Fruit fly (Drosophila melanogaster) whole organism, embryonic: ENCODE results near the gene CG14105.
A peak's percentile ranks its signal among the peaks of the same experiment; 100 is the strongest.

Source experiments
- CG10366 ChIP-seq: fragments of 200-800 bp; sonication (Bioruptor generic); IDR thresholded peaks from 2 replicates; pipeline ENCODE4 v1.3.6; 2022; ENCODE audit warnings: missing biosample characterization, missing genetic modification characterization
- CG11560 ChIP-seq: fragments of 200-800 bp; sonication (Bioruptor generic); IDR thresholded peaks from 3 replicates; pipeline ENCODE4 v1.3.6; 2022; ENCODE audit warnings: missing biosample characterization, missing genetic modification characterization
- CG11696 ChIP-seq: fragments of 200-800 bp; sonication (Bioruptor generic); IDR thresholded peaks from 2 replicates; pipeline ENCODE4 v1.3.6; 2022; ENCODE audit warnings: missing biosample characterization, missing genetic modification characterization
- CG14965 ChIP-seq: fragments of 200-800 bp; sonication (Bioruptor generic); optimal IDR thresholded peaks from 2 replicates; lab custom pipeline; 2016; ENCODE audit warnings: missing biosample characterization, missing genetic modification characterization, borderline replicate concordance
- CG18764 ChIP-seq: fragments of 200-800 bp; sonication (Bioruptor generic); optimal IDR thresholded peaks from 3 replicates; lab custom pipeline; 2016; ENCODE audit warnings: missing biosample characterization, missing genetic modification characterization
- CG2199 ChIP-seq: fragments of 200-800 bp; sonication (Bioruptor generic); IDR thresholded peaks from 3 replicates; pipeline ENCODE4 v1.3.6; 2022; ENCODE audit warnings: missing biosample characterization, missing genetic modification characterization
- CG3065 ChIP-seq: fragments of 200-800 bp; sonication (Bioruptor generic); optimal IDR thresholded peaks from 2 replicates; lab custom pipeline; 2016; ENCODE audit warnings: missing biosample characterization, missing genetic modification characterization
- CG32772 ChIP-seq: fragments of 200-800 bp; sonication (Bioruptor generic); IDR thresholded peaks from 2 replicates; pipeline ENCODE4 v1.3.6; 2022; ENCODE audit warnings: missing biosample characterization, missing genetic modification characterization
- CG4328 ChIP-seq: fragments of 200-800 bp; sonication (Bioruptor generic); optimal IDR thresholded peaks from 3 replicates; lab custom pipeline; 2017; ENCODE audit warnings: missing biosample characterization, missing genetic modification reagents, missing genetic modification characterization
- CG4617 ChIP-seq: fragments of 200-800 bp; sonication (Bioruptor generic); optimal IDR thresholded peaks from 3 replicates; lab custom pipeline; 2016; ENCODE audit warnings: missing biosample characterization, missing genetic modification characterization, borderline replicate concordance
- CG6813 ChIP-seq: fragments of 200-800 bp; sonication (Bioruptor generic); optimal IDR thresholded peaks from 2 replicates; lab custom pipeline; 2017; ENCODE audit warnings: missing biosample characterization, missing genetic modification characterization, mild to moderate bottlenecking, moderate library complexity, missing genetic modification reagents
- CG7357 ChIP-seq: fragments of 200-800 bp; sonication (Bioruptor generic); IDR thresholded peaks from 3 replicates; pipeline ENCODE4 v1.3.6; 2022; ENCODE audit warnings: missing biosample characterization, missing genetic modification characterization
- CG7556 ChIP-seq: fragments of 200-800 bp; sonication (Bioruptor generic); optimal IDR thresholded peaks from 2 replicates; lab custom pipeline; 2017; ENCODE audit warnings: missing biosample characterization, mild to moderate bottlenecking, missing genetic modification characterization
- CG7928 ChIP-seq: fragments of 200-800 bp; sonication (Bioruptor generic); optimal IDR thresholded peaks from 2 replicates; lab custom pipeline; 2017; ENCODE audit warnings: missing biosample characterization, mild to moderate bottlenecking, missing genetic modification characterization
- CG8281 ChIP-seq: fragments of 200-800 bp; sonication (Bioruptor generic); optimal IDR thresholded peaks from 2 replicates; lab custom pipeline; 2018; ENCODE audit warnings: missing biosample characterization, mild to moderate bottlenecking, missing genetic modification characterization, moderate library complexity
- CG8765 ChIP-seq: fragments of 200-800 bp; sonication (Bioruptor generic); IDR thresholded peaks from 2 replicates; pipeline ENCODE4 v1.3.6; 2022; ENCODE audit warnings: missing biosample characterization, missing genetic modification characterization
- CG9609 ChIP-seq: fragments of 200-800 bp; sonication (Bioruptor generic); optimal IDR thresholded peaks from 3 replicates; lab custom pipeline; 2016; ENCODE audit warnings: missing biosample characterization, missing genetic modification characterization
- CG9797 ChIP-seq: fragments of 200-800 bp; sonication (Bioruptor generic); optimal IDR thresholded peaks from 3 replicates; lab custom pipeline; 2018; ENCODE audit warnings: missing biosample characterization, mild to moderate bottlenecking, missing genetic modification characterization
- CG9876 ChIP-seq: fragments of 200-800 bp; sonication (Bioruptor generic); optimal IDR thresholded peaks from 2 replicates; lab custom pipeline; 2016; ENCODE audit warnings: missing biosample characterization, missing genetic modification characterization
- CHES-1-like ChIP-seq: fragments of 200-800 bp; sonication (Bioruptor generic); optimal IDR thresholded peaks from 2 replicates; lab custom pipeline; 2016; ENCODE audit warnings: missing biosample characterization, missing genetic modification characterization
- Chrac-16 ChIP-seq: fragments of 200-800 bp; sonication (Bioruptor generic); optimal IDR thresholded peaks from 3 replicates; lab custom pipeline; 2016; ENCODE audit warnings: missing biosample characterization, missing genetic modification characterization
- CkIIα-i1 ChIP-seq: fragments of 200-800 bp; sonication (Bioruptor generic); IDR thresholded peaks from 2 replicates; pipeline ENCODE4 v1.3.6; 2022; ENCODE audit warnings: missing biosample characterization, missing genetic modification characterization
- D19B ChIP-seq: fragments of 200-800 bp; sonication (Bioruptor generic); optimal IDR thresholded peaks from 2 replicates; lab custom pipeline; 2017; ENCODE audit warnings: missing biosample characterization, mild to moderate bottlenecking, missing genetic modification characterization
- Dll ChIP-seq: fragments of 200-800 bp; sonication (Bioruptor generic); IDR thresholded peaks from 4 replicates; pipeline ENCODE4 v1.3.6; 2022; ENCODE audit warnings: missing biosample characterization, missing genetic modification characterization; ENCODE audit not compliant: partially characterized antibody
- Doc3 ChIP-seq: fragments of 200-800 bp; sonication (Bioruptor generic); IDR thresholded peaks from 3 replicates; pipeline ENCODE4 v1.3.6; 2022; ENCODE audit warnings: missing biosample characterization, missing genetic modification characterization; ENCODE audit not compliant: partially characterized antibody
- HLHmδ ChIP-seq: fragments of 200-800 bp; sonication (Bioruptor generic); optimal IDR thresholded peaks from 2 replicates; lab custom pipeline; 2018; ENCODE audit warnings: missing biosample characterization, mild to moderate bottlenecking, missing genetic modification characterization, moderate library complexity
- Hr3 ChIP-seq: fragments of 200-800 bp; sonication (Bioruptor generic); optimal IDR thresholded peaks from 3 replicates; lab custom pipeline; 2016; ENCODE audit warnings: missing biosample characterization, missing genetic modification characterization
- Hr78 ChIP-seq, 2 experiments: fragments of 200-800 bp in 1 of 2; fragments of >200 bp in 1 of 2; sonication (Bioruptor generic) in 1 of 2; optimal IDR thresholded peaks; 2 replicates each; lab custom pipeline; 2017 to 2019; ENCODE audit warnings: missing biosample characterization in 2 of 2, missing genetic modification characterization in 2 of 2, mild to moderate bottlenecking in 1 of 2, moderate library complexity in 1 of 2
- Neu2 ChIP-seq: fragments of 200-800 bp; sonication (Bioruptor generic); optimal IDR thresholded peaks from 3 replicates; lab custom pipeline; 2016; ENCODE audit warnings: missing biosample characterization, missing genetic modification characterization, borderline replicate concordance
- PHDP ChIP-seq: fragments of 200-800 bp; sonication (Bioruptor generic); optimal IDR thresholded peaks from 3 replicates; lab custom pipeline; 2018; ENCODE audit warnings: missing biosample characterization, mild to moderate bottlenecking, missing genetic modification characterization, moderate library complexity
- Ravus ChIP-seq: fragments of 200-800 bp; sonication (Bioruptor generic); IDR thresholded peaks from 2 replicates; pipeline ENCODE4 v1.3.6; 2022; ENCODE audit warnings: missing biosample characterization, missing genetic modification characterization
- Sin3A ChIP-seq: fragments of >200 bp; optimal IDR thresholded peaks from 2 replicates; lab custom pipeline; 2018
- Taf1 ChIP-seq: fragments of 200-800 bp; sonication (Bioruptor generic); IDR thresholded peaks from 2 replicates; pipeline ENCODE4 v1.3.6; 2022; ENCODE audit warnings: missing biosample characterization, missing genetic modification characterization
- bsh ChIP-seq, 2 experiments: fragments of 200-800 bp; sonication (Bioruptor generic); optimal IDR thresholded peaks; 2 replicates each; lab custom pipeline; 2017 to 2018; ENCODE audit warnings: mild to moderate bottlenecking in 2 of 2, missing biosample characterization in 2 of 2, missing genetic modification characterization in 2 of 2, moderate library complexity in 1 of 2
- dmrt11E ChIP-seq: fragments of 200-800 bp; sonication (Bioruptor generic); optimal IDR thresholded peaks from 3 replicates; lab custom pipeline; 2018; ENCODE audit warnings: missing biosample characterization, mild to moderate bottlenecking, missing genetic modification characterization, moderate library complexity
- dysf ChIP-seq: fragments of 200-800 bp; sonication (Bioruptor generic); IDR thresholded peaks from 3 replicates; pipeline ENCODE4 v1.3.6; 2022; ENCODE audit warnings: missing biosample characterization, missing genetic modification characterization
- emc ChIP-seq: fragments of 200-800 bp; sonication (Bioruptor generic); optimal IDR thresholded peaks from 2 replicates; lab custom pipeline; 2016; ENCODE audit warnings: missing biosample characterization, missing genetic modification characterization
- ftz-f1 ChIP-seq: fragments of 200-800 bp; sonication (Bioruptor generic); optimal IDR thresholded peaks from 2 replicates; lab custom pipeline; 2016; ENCODE audit warnings: missing biosample characterization, missing genetic modification characterization
- hbn ChIP-seq: fragments of 200-800 bp; sonication (Bioruptor generic); IDR thresholded peaks from 2 replicates; pipeline ENCODE4 v1.3.6; 2022; ENCODE audit warnings: missing biosample characterization, missing genetic modification characterization; ENCODE audit not compliant: partially characterized antibody
- hkb ChIP-seq, 2 experiments: fragments of 200-800 bp in 1 of 2; fragments of >200 bp in 1 of 2; sonication (Bioruptor generic) in 1 of 2; IDR thresholded peaks in 1 of 2; optimal IDR thresholded peaks in 1 of 2; 2 replicates each; pipeline versions ENCODE4 v1.3.6 to Lab custom; 2017 to 2022; ENCODE audit warnings: missing biosample characterization in 1 of 2, missing genetic modification characterization in 1 of 2
- maf-S ChIP-seq: fragments of 200-800 bp; sonication (Bioruptor generic); optimal IDR thresholded peaks from 2 replicates; lab custom pipeline; 2016; ENCODE audit warnings: missing biosample characterization, missing genetic modification characterization
- mirr ChIP-seq: fragments of 200-800 bp; sonication (Bioruptor generic); optimal IDR thresholded peaks from 3 replicates; lab custom pipeline; 2018; ENCODE audit warnings: missing biosample characterization, mild to moderate bottlenecking, missing genetic modification characterization
- nerfin-2 ChIP-seq: fragments of 200-800 bp; sonication (Bioruptor generic); IDR thresholded peaks from 2 replicates; pipeline ENCODE4 v1.3.6; 2022; ENCODE audit warnings: missing biosample characterization, missing genetic modification characterization; ENCODE audit not compliant: partially characterized antibody
- repo ChIP-seq: fragments of 200-800 bp; sonication (Bioruptor generic); optimal IDR thresholded peaks from 2 replicates; lab custom pipeline; 2016; ENCODE audit warnings: missing biosample characterization, missing genetic modification characterization
- sd ChIP-seq: fragments of 200-800 bp; sonication (Bioruptor generic); optimal IDR thresholded peaks from 3 replicates; lab custom pipeline; 2018; ENCODE audit warnings: missing biosample characterization, mild to moderate bottlenecking, missing genetic modification characterization, moderate library complexity
- slp2 ChIP-seq: fragments of 200-800 bp; sonication (Bioruptor generic); optimal IDR thresholded peaks from 2 replicates; lab custom pipeline; 2016; ENCODE audit warnings: missing biosample characterization, missing genetic modification characterization
- sna ChIP-seq: fragments of 200-800 bp; sonication (Bioruptor generic); IDR thresholded peaks from 2 replicates; pipeline ENCODE4 v1.3.6; 2022; ENCODE audit warnings: missing biosample characterization, missing genetic modification characterization; ENCODE audit not compliant: partially characterized antibody
- sug ChIP-seq: fragments of 200-800 bp; optimal IDR thresholded peaks from 2 replicates; lab custom pipeline; 2019; ENCODE audit warnings: missing biosample characterization, mild to moderate bottlenecking, missing genetic modification characterization, moderate library complexity
- tx ChIP-seq: fragments of 200-800 bp; sonication (Bioruptor generic); optimal IDR thresholded peaks from 2 replicates; lab custom pipeline; 2016; ENCODE audit warnings: missing biosample characterization, missing genetic modification characterization
- usp ChIP-seq: fragments of >200 bp; optimal IDR thresholded peaks from 2 replicates; lab custom pipeline; 2017; ENCODE audit warnings: missing biosample characterization, missing genetic modification characterization
- vnd ChIP-seq: fragments of 200-800 bp; sonication (Bioruptor generic); IDR thresholded peaks from 3 replicates; pipeline ENCODE4 v1.3.6; 2022; ENCODE audit warnings: missing biosample characterization, missing genetic modification characterization; ENCODE audit not compliant: partially characterized antibody

Gene CG14105

DNA sequence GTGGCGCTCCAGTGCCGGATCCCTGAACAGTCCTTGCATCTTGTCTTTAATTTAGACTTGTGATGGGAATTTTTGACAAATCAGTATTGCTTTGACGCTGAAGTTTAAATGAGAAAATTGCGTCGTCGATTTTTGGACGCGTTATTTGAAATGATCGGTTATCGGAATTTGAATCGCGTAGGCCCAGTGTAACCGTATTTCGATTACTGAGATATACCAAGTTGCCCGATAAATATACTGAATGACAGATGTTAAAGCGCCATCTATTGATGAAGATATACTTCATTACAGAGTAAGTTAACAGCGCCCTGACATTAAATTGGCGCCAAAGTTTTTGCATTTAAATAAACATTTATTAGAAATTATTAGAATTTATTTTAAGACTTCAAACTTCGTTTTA lies 36.6 kb downstream of the CG14105 start, which contains the start of gene Poc1 (continued):
- peak; percentile 82 for TF ChIP-seq CG9797
- no peak for TF ChIP-seq CG10366
- TF ChIP-seq Sin3A (lab: Kevin White, UChicago), result no peak
- TF ChIP-seq Doc3 (GFP tag; lab: Robert Waterston, UW), result peak; percentile 35; the same call in 1 of the 3 replicates
- TF ChIP-seq sd (tag; lab: Kevin White, UChicago), result no peak
- TF ChIP-seq CG7357 (GFP tag; lab: Robert Waterston, UW), result no peak
- TF ChIP-seq CG8281, result no peak
- TF ChIP-seq CkIIα-i1, result no peak
- TF ChIP-seq CG11560 (tag; lab: Robert Waterston, UW), result no peak
- TF ChIP-seq CG14965 (GFP tag; lab: Kevin White, UChicago), result no peak
- TF ChIP-seq nerfin-2 (GFP tag; lab: Robert Waterston, UW), result peak; percentile 49; the same call in 1 of the 2 replicates
- no peak for TF ChIP-seq bsh (GFP tag; optimal IDR thresholded peaks at IDR 0.05; lab: Kevin White, UChicago)
- no peak for TF ChIP-seq CG32772 (GFP tag; lab: Robert Waterston, UW)
- no peak for TF ChIP-seq mirr (GFP tag; lab: Kevin White, UChicago)
- TF ChIP-seq Taf1 (GFP tag; lab: Robert Waterston, UW), result no peak
- no peak for TF ChIP-seq sug (tag; lab: Kevin White, UChicago)
- no peak for TF ChIP-seq repo
- TF ChIP-seq Neu2, result no peak
- TF ChIP-seq Ravus (GFP tag; lab: Robert Waterston, UW), result no peak
- no peak for TF ChIP-seq HLHmδ (GFP tag; lab: Kevin White, UChicago)
- TF ChIP-seq CG9609, result no peak
- TF ChIP-seq Chrac-16 (GFP tag; lab: Kevin White, UChicago), result no peak
- TF ChIP-seq Dll (GFP tag; lab: Robert Waterston, UW), result peak; percentile 47; the same call in 2 of the 4 replicates
- 0 out of 3 replicates have a peak, but pooled peaks have one; percentile 15 for TF ChIP-seq vnd (GFP tag; lab: Robert Waterston, UW)
- no peak for TF ChIP-seq CG2199 (GFP tag; lab: Robert Waterston, UW)
- no peak for TF ChIP-seq CHES-1-like (GFP tag; lab: Kevin White, UChicago)
- TF ChIP-seq emc (GFP tag; lab: Kevin White, UChicago), result no peak
- TF ChIP-seq ftz-f1 (GFP tag; lab: Kevin White, UChicago), result no peak
- TF ChIP-seq CG3065, result no peak
- TF ChIP-seq CG4617, result no peak
- no peak for TF ChIP-seq slp2
- no peak for TF ChIP-seq usp (GFP tag; lab: Kevin White, UChicago)
- TF ChIP-seq CG6813, result no peak
- no peak for TF ChIP-seq dysf (GFP tag; lab: Robert Waterston, UW)
- TF ChIP-seq tx (GFP tag; lab: Kevin White, UChicago), result no peak
- TF ChIP-seq CG18764 (GFP tag; lab: Kevin White, UChicago), result no peak
- no peak for TF ChIP-seq CG4328
- TF ChIP-seq CG11696, result no peak
- TF ChIP-seq CG8765, result no peak
- TF ChIP-seq Hr78 (GFP tag; optimal IDR thresholded peaks at IDR 0.05; lab: Kevin White, UChicago), result no peak
- TF ChIP-seq hbn (GFP tag; lab: Robert Waterston, UW), result no peak
- TF ChIP-seq maf-S (GFP tag; lab: Kevin White, UChicago), result no peak
- no peak for TF ChIP-seq Hr3 (GFP tag; lab: Kevin White, UChicago)
- no peak for TF ChIP-seq sna
- TF ChIP-seq D19B, result no peak
- no peak for TF ChIP-seq CG7928 (GFP tag; lab: Kevin White, UChicago)
- TF ChIP-seq hkb (optimal IDR thresholded peaks at IDR 0.05; lab: Kevin White, UChicago), result no peak
- no peak for TF ChIP-seq hkb (GFP tag; IDR thresholded peaks at IDR 0.05; lab: Robert Waterston, UW)
- no peak for TF ChIP-seq PHDP (tag; lab: Kevin White, UChicago)
- TF ChIP-seq dmrt11E (tag; lab: Kevin White, UChicago), result no peak
- TF ChIP-seq CG7556 (GFP tag; lab: Kevin White, UChicago), result no peak
- no peak for TF ChIP-seq CG9876 (GFP tag; lab: Kevin White, UChicago)
